Worm (Caenorhabditis elegans): ENCODE results near the gene pas-6.

- TF ChIP-seq sup-37 (GFP tag; optimal IDR thresholded peaks at IDR 0.05), result no peak
- TF ChIP-seq unc-62 (GFP tag; optimal IDR thresholded peaks at IDR 0.05), result no peak
- TF ChIP-seq dsc-1 (tag; optimal IDR thresholded peaks at IDR 0.05), result no peak
- TF ChIP-seq snpc-4 (tag; optimal IDR thresholded peaks at IDR 0.05), result no peak
- TF ChIP-seq elt-3 (tag; optimal IDR thresholded peaks at IDR 0.05), result no peak
- peak; percentile 77 for TF ChIP-seq pqm-1 (tag; optimal IDR thresholded peaks at IDR 0.05)
- TF ChIP-seq ceh-82 (tag; optimal IDR thresholded peaks at IDR 0.05), result no peak
- TF ChIP-seq rnt-1 (tag; optimal IDR thresholded peaks at IDR 0.05), result no peak
- no peak for TF ChIP-seq fkh-4 (tag; optimal IDR thresholded peaks at IDR 0.05; ENCODE audit: borderline replicate concordance)
- no peak for TF ChIP-seq fkh-10 (GFP tag; optimal IDR thresholded peaks at IDR 0.05)
Measured at ce11 chrV:5559882-5560281, 24.3 kb downstream of the pas-6 start.
